Fruit fly (Drosophila melanogaster) whole organism, embryonic: ENCODE measurements around the gene CG2187.

ENCODE experiments used
- Ada2b ChIP-seq: fragments of 200-800 bp; sonication (Bioruptor generic); IDR thresholded peaks from 2 replicates; pipeline ENCODE4 v1.3.6; 2022; ENCODE audit warnings: missing biosample characterization, missing genetic modification characterization
- B-H2 ChIP-seq: fragments of 200-800 bp; sonication (Bioruptor generic); optimal IDR thresholded peaks from 2 replicates; lab custom pipeline; 2018; ENCODE audit warnings: missing biosample characterization, mild to moderate bottlenecking, missing genetic modification characterization
- Blimp-1 ChIP-seq: fragments of 200-800 bp; sonication (Bioruptor generic); optimal IDR thresholded peaks from 3 replicates; lab custom pipeline; 2018; ENCODE audit warnings: missing biosample characterization, missing genetic modification characterization, mild to moderate bottlenecking, moderate library complexity, missing genetic modification reagents
- CG12659 ChIP-seq: fragments of 200-800 bp; sonication (Bioruptor generic); optimal IDR thresholded peaks from 3 replicates; lab custom pipeline; 2017; ENCODE audit warnings: mild to moderate bottlenecking, missing biosample characterization, missing genetic modification reagents, missing genetic modification characterization
- CG12942 ChIP-seq: fragments of 200-800 bp; sonication (Bioruptor generic); optimal IDR thresholded peaks from 3 replicates; lab custom pipeline; 2016; ENCODE audit warnings: missing biosample characterization, missing genetic modification characterization
- CG13894 ChIP-seq: fragments of 200-800 bp; sonication (Bioruptor generic); optimal IDR thresholded peaks from 3 replicates; lab custom pipeline; 2018; ENCODE audit warnings: missing biosample characterization, mild to moderate bottlenecking, missing genetic modification characterization, moderate library complexity
- CG14441 ChIP-seq: fragments of 200-800 bp; sonication (Bioruptor generic); IDR thresholded peaks from 2 replicates; pipeline ENCODE4 v1.3.6; 2022; ENCODE audit warnings: missing biosample characterization, missing genetic modification characterization
- CG14965 ChIP-seq: fragments of 200-800 bp; sonication (Bioruptor generic); optimal IDR thresholded peaks from 2 replicates; lab custom pipeline; 2016; ENCODE audit warnings: missing biosample characterization, missing genetic modification characterization, borderline replicate concordance
- CG15011 ChIP-seq: fragments of 200-800 bp; sonication (Bioruptor generic); optimal IDR thresholded peaks from 3 replicates; lab custom pipeline; 2018; ENCODE audit warnings: missing biosample characterization, mild to moderate bottlenecking, missing genetic modification characterization
- CG15479 ChIP-seq: fragments of 200-800 bp; sonication (Bioruptor generic); optimal IDR thresholded peaks from 3 replicates; lab custom pipeline; 2019; ENCODE audit warnings: missing biosample characterization, mild to moderate bottlenecking, missing genetic modification characterization, moderate library complexity
- CG1602 ChIP-seq: fragments of 200-800 bp; sonication (Bioruptor generic); optimal IDR thresholded peaks from 3 replicates; lab custom pipeline; 2016; ENCODE audit warnings: missing biosample characterization, missing genetic modification characterization
- CG1603 ChIP-seq: fragments of 200-800 bp; sonication (Bioruptor generic); optimal IDR thresholded peaks from 2 replicates; lab custom pipeline; 2019; ENCODE audit warnings: missing biosample characterization, mild to moderate bottlenecking, missing genetic modification characterization, moderate library complexity
- CG1647 ChIP-seq: fragments of 200-800 bp; sonication (Bioruptor generic); optimal IDR thresholded peaks from 3 replicates; lab custom pipeline; 2016; ENCODE audit warnings: missing biosample characterization, missing genetic modification characterization
- CG16815 ChIP-seq: fragments of 200-800 bp; sonication (Bioruptor generic); optimal IDR thresholded peaks from 3 replicates; lab custom pipeline; 2017; ENCODE audit warnings: missing biosample characterization, mild to moderate bottlenecking, missing genetic modification characterization
- CG18262 ChIP-seq: fragments of 200-800 bp; optimal IDR thresholded peaks from 3 replicates; lab custom pipeline; 2019; ENCODE audit warnings: missing biosample characterization, mild to moderate bottlenecking, missing genetic modification characterization, moderate library complexity
- CG2202 ChIP-seq: fragments of 200-800 bp; sonication (Bioruptor generic); optimal IDR thresholded peaks from 2 replicates; lab custom pipeline; 2018; ENCODE audit warnings: missing biosample characterization, mild to moderate bottlenecking, missing genetic modification characterization
- CG31441 ChIP-seq: fragments of 200-800 bp; sonication (Bioruptor generic); IDR thresholded peaks from 2 replicates; pipeline ENCODE4 v1.3.6; 2022; ENCODE audit warnings: missing biosample characterization, missing genetic modification characterization
- CG32772 ChIP-seq: fragments of 200-800 bp; sonication (Bioruptor generic); IDR thresholded peaks from 2 replicates; pipeline ENCODE4 v1.3.6; 2022; ENCODE audit warnings: missing biosample characterization, missing genetic modification characterization
- CG33213 ChIP-seq: fragments of 200-800 bp; sonication (Bioruptor generic); optimal IDR thresholded peaks from 3 replicates; lab custom pipeline; 2016; ENCODE audit warnings: missing biosample characterization, missing genetic modification characterization
- CG4404 ChIP-seq: fragments of 200-800 bp; sonication (Bioruptor generic); IDR thresholded peaks from 2 replicates; pipeline ENCODE4 v1.3.6; 2022; ENCODE audit warnings: missing biosample characterization, missing genetic modification characterization
- CG5953 ChIP-seq: fragments of 200-800 bp; sonication (Bioruptor generic); IDR thresholded peaks from 2 replicates; pipeline ENCODE4 v1.3.6; 2022; ENCODE audit warnings: missing biosample characterization, missing genetic modification characterization
- CG6654 ChIP-seq: fragments of 200-800 bp; sonication (Bioruptor generic); optimal IDR thresholded peaks from 2 replicates; lab custom pipeline; 2017; ENCODE audit warnings: missing biosample characterization, mild to moderate bottlenecking, missing genetic modification characterization
- CG8290 ChIP-seq, 3 experiments: fragments of 200-800 bp; sonication (Bioruptor generic); optimal IDR thresholded peaks; 2 replicates each; lab custom pipeline; 2016 to 2019; ENCODE audit warnings: missing biosample characterization in 3 of 3, missing genetic modification characterization in 3 of 3, mild to moderate bottlenecking in 2 of 3, moderate library complexity in 1 of 3
- CG8765 ChIP-seq: fragments of 200-800 bp; sonication (Bioruptor generic); IDR thresholded peaks from 2 replicates; pipeline ENCODE4 v1.3.6; 2022; ENCODE audit warnings: missing biosample characterization, missing genetic modification characterization
- CG9437 ChIP-seq: fragments of 200-800 bp; sonication (Bioruptor generic); optimal IDR thresholded peaks from 2 replicates; lab custom pipeline; 2018; ENCODE audit warnings: missing biosample characterization, mild to moderate bottlenecking, missing genetic modification characterization
- CG9797 ChIP-seq: fragments of 200-800 bp; sonication (Bioruptor generic); optimal IDR thresholded peaks from 3 replicates; lab custom pipeline; 2018; ENCODE audit warnings: missing biosample characterization, mild to moderate bottlenecking, missing genetic modification characterization
- Dip3 ChIP-seq: fragments of 200-800 bp; sonication (Bioruptor generic); optimal IDR thresholded peaks from 3 replicates; lab custom pipeline; 2016; ENCODE audit warnings: missing biosample characterization, missing genetic modification characterization
- Dll ChIP-seq: fragments of 200-800 bp; sonication (Bioruptor generic); IDR thresholded peaks from 4 replicates; pipeline ENCODE4 v1.3.6; 2022; ENCODE audit warnings: missing biosample characterization, missing genetic modification characterization; ENCODE audit not compliant: partially characterized antibody
- Drgx ChIP-seq: fragments of 200-800 bp; sonication (Bioruptor generic); IDR thresholded peaks from 2 replicates; pipeline ENCODE4 v1.3.6; 2022; ENCODE audit warnings: missing biosample characterization, missing genetic modification characterization
- E2f2 ChIP-seq: fragments of 200-800 bp; sonication (Bioruptor generic); IDR thresholded peaks from 2 replicates; pipeline ENCODE4 v1.3.6; 2022; ENCODE audit warnings: missing biosample characterization, missing genetic modification characterization
- Fer1 ChIP-seq: fragments of 200-800 bp; sonication (Bioruptor generic); optimal IDR thresholded peaks from 2 replicates; lab custom pipeline; 2017; ENCODE audit warnings: missing biosample characterization, mild to moderate bottlenecking, missing genetic modification characterization
- HLH3B ChIP-seq: fragments of 200-800 bp; sonication (Bioruptor generic); IDR thresholded peaks from 2 replicates; pipeline ENCODE4 v1.3.6; 2022; ENCODE audit warnings: missing biosample characterization, missing genetic modification characterization
- MTF-1 ChIP-seq: fragments of 200-800 bp; sonication (Bioruptor generic); optimal IDR thresholded peaks from 2 replicates; lab custom pipeline; 2018; ENCODE audit warnings: missing biosample characterization, mild to moderate bottlenecking, missing genetic modification characterization, borderline replicate concordance
- Max ChIP-seq: fragments of 200-800 bp; sonication (Bioruptor generic); optimal IDR thresholded peaks from 2 replicates; lab custom pipeline; 2016; ENCODE audit warnings: missing biosample characterization, mild to moderate bottlenecking, missing genetic modification characterization
- Mes4 ChIP-seq: fragments of 200-800 bp; sonication (Bioruptor generic); optimal IDR thresholded peaks from 2 replicates; lab custom pipeline; 2016; ENCODE audit warnings: missing biosample characterization, missing genetic modification characterization
- Nf-YC ChIP-seq: fragments of 200-800 bp; optimal IDR thresholded peaks from 3 replicates; lab custom pipeline; 2019; ENCODE audit warnings: missing biosample characterization, mild to moderate bottlenecking, missing genetic modification characterization, moderate library complexity
- Ptx1 ChIP-seq: fragments of 200-800 bp; sonication (Bioruptor generic); IDR thresholded peaks from 2 replicates; pipeline ENCODE4 v1.3.6; 2022; ENCODE audit warnings: missing biosample characterization, missing genetic modification characterization
- TFAM ChIP-seq: fragments of 200-800 bp; sonication (Bioruptor generic); optimal IDR thresholded peaks from 2 replicates; lab custom pipeline; 2017; ENCODE audit warnings: missing biosample characterization, missing genetic modification characterization, inconsistent platforms
- ara ChIP-seq: fragments of 200-800 bp; sonication (Bioruptor generic); IDR thresholded peaks from 2 replicates; pipeline ENCODE4 v1.3.6; 2022; ENCODE audit warnings: missing biosample characterization, missing genetic modification characterization
- bowl ChIP-seq: fragments of 200-800 bp; sonication (Bioruptor generic); IDR thresholded peaks from 2 replicates; pipeline ENCODE4 v1.3.6; 2022; ENCODE audit warnings: missing biosample characterization, missing genetic modification characterization
- cad ChIP-seq: fragments of >200 bp; optimal IDR thresholded peaks from 2 replicates; lab custom pipeline; 2017; ENCODE audit warnings: missing biosample characterization, missing genetic modification characterization
- ci ChIP-seq: fragments of 200-800 bp; sonication (Bioruptor generic); IDR thresholded peaks from 3 replicates; pipeline ENCODE4 v1.3.6; 2022; ENCODE audit warnings: missing biosample characterization, missing genetic modification characterization
- gcm ChIP-seq: fragments of 200-800 bp; sonication (Bioruptor generic); optimal IDR thresholded peaks from 2 replicates; lab custom pipeline; 2019; ENCODE audit warnings: missing biosample characterization, mild to moderate bottlenecking, missing genetic modification characterization, moderate library complexity
- klu ChIP-seq: fragments of 200-800 bp; sonication (Bioruptor generic); IDR thresholded peaks from 2 replicates; pipeline ENCODE4 v1.3.6; 2022; ENCODE audit warnings: missing biosample characterization, missing genetic modification characterization
- pho ChIP-seq: fragments of 200-800 bp; sonication (Bioruptor generic); optimal IDR thresholded peaks from 2 replicates; lab custom pipeline; 2016; ENCODE audit warnings: missing biosample characterization, missing genetic modification characterization
- sisA ChIP-seq: fragments of 200-800 bp; sonication (Bioruptor generic); IDR thresholded peaks from 2 replicates; pipeline ENCODE4 v1.3.6; 2022; ENCODE audit warnings: missing biosample characterization, missing genetic modification characterization
- slbo ChIP-seq: fragments of 200-800 bp; sonication (Bioruptor generic); IDR thresholded peaks from 2 replicates; pipeline ENCODE4 v1.3.6; 2022; ENCODE audit warnings: missing biosample characterization, missing genetic modification characterization
- ttk ChIP-seq: fragments of 200-800 bp; sonication (Bioruptor generic); IDR thresholded peaks from 2 replicates; pipeline ENCODE4 v2.1.2; 2022; ENCODE audit warnings: missing biosample characterization, missing genetic modification characterization

Gene CG2187

DNA sequence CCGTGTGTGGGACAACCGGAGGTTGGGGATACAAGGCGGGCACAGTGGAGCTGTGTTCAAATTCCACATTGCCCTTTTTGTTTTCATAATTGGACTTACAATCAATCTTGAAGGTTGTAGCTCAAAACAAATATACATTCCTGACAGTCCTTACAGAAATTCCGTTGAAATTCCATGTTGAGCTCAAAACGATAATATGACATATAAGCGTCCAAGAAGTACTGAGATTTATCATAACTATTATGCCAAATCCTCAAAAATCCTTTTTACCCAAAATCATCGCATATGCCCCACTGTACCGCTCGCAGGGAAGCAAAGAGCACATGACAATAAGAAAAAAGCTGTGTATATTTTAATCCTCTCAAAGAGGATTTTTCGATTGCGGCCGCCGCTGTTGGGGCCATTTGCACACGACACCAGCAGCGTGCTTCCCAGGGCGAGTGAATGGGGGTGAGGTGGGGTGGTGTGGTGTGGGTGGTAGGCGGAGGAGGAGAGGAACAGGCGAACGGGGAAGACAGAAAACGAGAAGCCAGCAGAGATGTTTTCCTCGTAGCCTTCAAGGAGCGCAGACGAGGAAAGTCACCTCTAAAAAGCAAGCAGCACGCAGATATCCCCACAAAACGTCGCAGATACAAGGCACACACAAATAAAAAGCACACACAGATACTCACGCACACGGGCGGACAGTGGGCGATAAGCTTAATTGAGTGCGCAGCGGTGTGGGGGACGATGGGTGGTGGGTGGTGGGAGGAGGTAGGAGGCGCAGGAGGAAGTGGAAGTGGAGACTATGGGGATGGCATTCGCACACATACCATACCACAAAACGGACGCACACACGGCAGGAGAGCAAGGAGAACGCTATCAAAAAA lies 40.9 kb downstream of the CG2187 start (continued):
- TF ChIP-seq CG8290 (GFP tag; optimal IDR thresholded peaks at IDR 0.05; lab: Kevin White, UChicago) (no peak), CG8290 (tag; optimal IDR thresholded peaks at IDR 0.05; lab: Kevin White, UChicago) (peak in 1 of 2 experiments; percentile 51), CG12942 (GFP tag; lab: Kevin White, UChicago) (peak; percentile 36), CG15011 (GFP tag; lab: Kevin White, UChicago) (no peak), Dip3 (GFP tag; lab: Kevin White, UChicago) (peak; percentile 61), klu (GFP tag; lab: Robert Waterston, UW) (no peak), Ada2b (GFP tag; lab: Robert Waterston, UW) (peak; percentile 44; the same call in 1 of the 2 replicates), CG13894 (tag; lab: Kevin White, UChicago) (peak; percentile 5), CG14965 (GFP tag; lab: Kevin White, UChicago) (no peak), ttk (GFP tag; lab: Robert Waterston, UW) (no peak; the same call in 1 of the 2 replicates), CG1647 (GFP tag; lab: Kevin White, UChicago) (peak; percentile 34), Max (peak; percentile 36), Drgx (peak; percentile 38; the same call in 1 of the 2 replicates), TFAM (GFP tag; lab: Kevin White, UChicago) (no peak), Fer1 (GFP tag; lab: Kevin White, UChicago) (peak; percentile 61), CG15479 (GFP tag; lab: Kevin White, UChicago) (no peak), E2f2 (GFP tag; lab: Robert Waterston, UW) (peak; percentile 43; the same call in 1 of the 2 replicates), slbo (GFP tag; lab: Robert Waterston, UW) (peak; percentile 67), cad (GFP tag; lab: Kevin White, UChicago) (no peak), CG33213 (GFP tag; lab: Kevin White, UChicago) (peak; percentile 50), CG2202 (tag; lab: Kevin White, UChicago) (no peak), Dll (GFP tag; lab: Robert Waterston, UW) (no peak), CG31441 (GFP tag; lab: Robert Waterston, UW) (peak; percentile 42), gcm (GFP tag; lab: Kevin White, UChicago) (no peak), CG4404 (GFP tag; lab: Robert Waterston, UW) (no peak), Nf-YC (peak; percentile 18), B-H2 (GFP tag; lab: Kevin White, UChicago) (peak; percentile 22), CG9797 (GFP tag; lab: Kevin White, UChicago) (no peak), CG6654 (GFP tag; lab: Kevin White, UChicago) (peak; percentile 35), sisA (GFP tag; lab: Robert Waterston, UW) (peak; percentile 19; the same call in 1 of the 2 replicates), CG8765 (GFP tag; lab: Robert Waterston, UW) (no peak), HLH3B (GFP tag; lab: Robert Waterston, UW) (peak; percentile 60; the same call in 1 of the 2 replicates), MTF-1 (GFP tag; lab: Kevin White, UChicago) (peak; percentile 99), ara (GFP tag; lab: Robert Waterston, UW) (peak; percentile 29; the same call in 1 of the 2 replicates), bowl (GFP tag; lab: Robert Waterston, UW) (no peak), ci (peak; percentile 50; the same call in 2 of the 3 replicates), CG9437 (GFP tag; lab: Kevin White, UChicago) (peak; percentile 51), Ptx1 (GFP tag; lab: Robert Waterston, UW) (peak; percentile 62), CG16815 (GFP tag; lab: Kevin White, UChicago) (peak; percentile 26), CG1603 (tag; lab: Kevin White, UChicago) (peak; percentile 60), CG1602 (GFP tag; lab: Kevin White, UChicago) (peak; percentile 23), CG14441 (peak; percentile 51), CG12659 (peak; percentile 58), Mes4 (GFP tag; lab: Kevin White, UChicago) (peak; percentile 58), Blimp-1 (GFP tag; lab: Kevin White, UChicago) (peak; percentile 49), CG5953 (GFP tag; lab: Robert Waterston, UW) (0 out of 2 replicates have a peak, but pooled peaks have one; percentile 25), pho (GFP tag; lab: Kevin White, UChicago) (peak; percentile 71), CG32772 (GFP tag; lab: Robert Waterston, UW) (0 out of 2 replicates have a peak, but pooled peaks have one; percentile 20), CG18262 (tag; lab: Kevin White, UChicago) (peak; percentile 58)
